Fruit fly (Drosophila melanogaster) whole organism, adult: ENCODE measurements around the gene CG7702.
A peak's percentile ranks its signal among the peaks of the same experiment; 100 is the strongest.

ENCODE experiments used
- CG14711 ChIP-seq: fragments of 200-800 bp; sonication (Bioruptor generic); optimal IDR thresholded peaks from 2 replicates; lab custom pipeline; 2018; ENCODE audit warnings: missing biosample characterization, mild to moderate bottlenecking, missing genetic modification characterization, moderate library complexity
- CG5204 ChIP-seq: fragments of 200-800 bp; sonication (Bioruptor generic); optimal IDR thresholded peaks from 2 replicates; lab custom pipeline; 2016; ENCODE audit warnings: missing biosample characterization, missing genetic modification characterization
- CG7101 ChIP-seq: fragments of 200-800 bp; sonication (Bioruptor generic); optimal IDR thresholded peaks from 2 replicates; lab custom pipeline; 2018; ENCODE audit warnings: missing biosample characterization, mild to moderate bottlenecking, missing genetic modification characterization, moderate library complexity
- Clk ChIP-seq: fragments of 200-800 bp; sonication (Bioruptor generic); optimal IDR thresholded peaks from 2 replicates; lab custom pipeline; 2017; ENCODE audit warnings: missing biosample characterization, missing genetic modification characterization
- bab1 ChIP-seq: fragments of 200-800 bp; sonication (Bioruptor generic); optimal IDR thresholded peaks from 3 replicates; lab custom pipeline; 2019; ENCODE audit warnings: missing biosample characterization, mild to moderate bottlenecking, missing genetic modification characterization, moderate library complexity

DNA sequence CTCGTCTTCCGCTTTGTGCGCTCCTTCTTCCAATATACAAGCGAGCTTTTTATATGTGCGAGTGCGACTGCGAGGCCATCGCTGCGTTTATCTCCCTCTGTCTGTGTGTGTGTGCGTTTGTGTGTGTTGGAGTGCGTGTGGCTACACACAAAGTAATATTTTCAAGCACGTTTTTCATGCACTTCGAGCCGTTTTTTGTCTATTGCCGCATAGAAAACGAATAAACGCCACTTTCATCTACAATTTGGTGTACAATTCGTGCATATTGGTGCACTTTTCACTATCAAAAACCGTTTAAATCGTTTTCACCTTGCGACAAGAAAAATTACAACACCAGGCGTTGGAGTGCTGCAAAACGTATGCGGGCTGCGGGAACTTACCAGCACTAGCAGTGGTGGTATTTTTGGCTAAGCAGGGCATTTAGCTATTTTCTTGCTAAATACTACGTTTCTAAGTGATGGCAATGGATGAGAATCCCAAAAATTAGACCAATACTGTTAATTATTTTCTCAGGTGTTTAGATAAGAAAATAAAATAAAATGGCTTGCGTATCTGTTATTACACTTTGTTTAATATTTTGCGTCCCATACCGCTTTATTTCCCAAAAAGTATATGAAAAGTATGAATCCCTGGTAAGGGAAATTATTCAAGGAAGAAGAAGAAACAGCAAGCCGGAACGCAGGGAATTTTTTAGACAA, 10.1 kb upstream of the CG7702 start, which contains the start of the genes CG31224 and CstF64:
- TF ChIP-seq CG14711: peak; percentile 79
- peak; percentile 93 for TF ChIP-seq CG5204
- peak; percentile 85 for TF ChIP-seq CG7101 (tag; lab: Kevin White, UChicago)
- peak; percentile 84 for TF ChIP-seq Clk (GFP tag; lab: Kevin White, UChicago)
- peak; percentile 82 for TF ChIP-seq bab1
